Worm (Caenorhabditis elegans) whole organism, L4/young adult: ENCODE measurements around the gene C25G6.1.

ENCODE experiments used
- W03F9.2 ChIP-seq: fragments of 150-350 bp; optimal IDR thresholded peaks from 2 replicates; lab custom pipeline; 2014; ENCODE audit warnings: missing biosample characterization, missing genetic modification characterization
- dao-5 ChIP-seq: sonication (generic microtip); optimal IDR thresholded peaks from 2 replicates; lab custom pipeline; 2016; ENCODE audit warnings: missing genotype, missing genetic modification characterization, moderate library complexity, missing compliant biosample characterization
- him-1 ChIP-seq: sonication (generic microtip); optimal IDR thresholded peaks from 2 replicates; lab custom pipeline; 2016; ENCODE audit warnings: missing genotype, missing genetic modification reagents, missing genetic modification characterization, missing compliant biosample characterization

DNA sequence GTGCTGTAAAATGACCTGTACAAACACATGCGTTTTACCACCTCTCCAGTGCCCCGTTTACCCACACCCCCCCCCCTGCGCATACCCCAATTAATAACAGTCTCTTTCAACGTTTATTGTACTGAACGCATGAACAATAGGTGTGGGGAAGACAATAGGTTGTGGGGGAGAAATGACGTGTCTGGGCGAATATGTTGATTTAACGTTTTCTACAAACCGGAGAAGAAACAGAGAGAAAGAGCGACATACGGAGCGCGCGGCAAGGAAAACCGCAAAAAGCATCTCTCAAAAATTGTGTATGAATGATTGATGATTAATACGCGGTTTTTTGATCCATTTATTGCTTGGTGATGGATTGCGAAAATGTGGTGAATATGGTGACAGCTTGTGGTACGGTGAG, 46.9 kb upstream of the C25G6.1 start:
- TF ChIP-seq dao-5 (tag; lab: Kevin White, UChicago) (no peak), him-1 (tag; lab: Kevin White, UChicago) (no peak), W03F9.2 (tag; lab: Kevin White, UChicago) (no peak)
